Worm (Caenorhabditis elegans) whole organism, late embryonic: ENCODE results near the gene dnj-23.

Experiments used
- Y22D7AL.16 ChIP-seq: sonication (generic microtip); optimal IDR thresholded peaks from 2 replicates; lab custom pipeline; 2016; ENCODE audit warnings: missing genetic modification characterization, missing compliant biosample characterization
- ama-1 ChIP-seq: fragments of 150-350 bp; optimal IDR thresholded peaks from 2 replicates; lab custom pipeline; 2014
- elt-4 ChIP-seq: sonication (generic microtip); optimal IDR thresholded peaks from 2 replicates; lab custom pipeline; 2016; ENCODE audit warnings: missing genetic modification characterization, missing compliant biosample characterization
- hlh-30 ChIP-seq: sonication (generic microtip); optimal IDR thresholded peaks from 2 replicates; lab custom pipeline; 2017; ENCODE audit warnings: antibody characterized with exemption, missing genetic modification characterization, missing compliant biosample characterization; ENCODE audit not compliant: insufficient read depth
- nhr-11 ChIP-seq: fragments of 150-350 bp; optimal IDR thresholded peaks from 2 replicates; lab custom pipeline; 2014; ENCODE audit warnings: missing biosample characterization, missing genetic modification characterization
- npax-4 ChIP-seq: sonication (generic microtip); optimal IDR thresholded peaks from 2 replicates; lab custom pipeline; 2016; ENCODE audit warnings: missing genetic modification characterization, missing compliant biosample characterization
- pag-3 ChIP-seq: sonication (generic microtip); optimal IDR thresholded peaks from 2 replicates; lab custom pipeline; 2016; ENCODE audit warnings: missing compliant biosample characterization, missing genetic modification characterization, borderline replicate concordance
- pha-4 ChIP-seq: fragments of 150-350 bp; optimal IDR thresholded peaks from 2 replicates; lab custom pipeline; 2018; ENCODE audit warnings: missing biosample characterization, missing genetic modification reagents, missing genetic modification characterization
- rnt-1 ChIP-seq: sonication (generic microtip); optimal IDR thresholded peaks from 2 replicates; lab custom pipeline; 2016; ENCODE audit warnings: missing genetic modification characterization, missing compliant biosample characterization

DNA sequence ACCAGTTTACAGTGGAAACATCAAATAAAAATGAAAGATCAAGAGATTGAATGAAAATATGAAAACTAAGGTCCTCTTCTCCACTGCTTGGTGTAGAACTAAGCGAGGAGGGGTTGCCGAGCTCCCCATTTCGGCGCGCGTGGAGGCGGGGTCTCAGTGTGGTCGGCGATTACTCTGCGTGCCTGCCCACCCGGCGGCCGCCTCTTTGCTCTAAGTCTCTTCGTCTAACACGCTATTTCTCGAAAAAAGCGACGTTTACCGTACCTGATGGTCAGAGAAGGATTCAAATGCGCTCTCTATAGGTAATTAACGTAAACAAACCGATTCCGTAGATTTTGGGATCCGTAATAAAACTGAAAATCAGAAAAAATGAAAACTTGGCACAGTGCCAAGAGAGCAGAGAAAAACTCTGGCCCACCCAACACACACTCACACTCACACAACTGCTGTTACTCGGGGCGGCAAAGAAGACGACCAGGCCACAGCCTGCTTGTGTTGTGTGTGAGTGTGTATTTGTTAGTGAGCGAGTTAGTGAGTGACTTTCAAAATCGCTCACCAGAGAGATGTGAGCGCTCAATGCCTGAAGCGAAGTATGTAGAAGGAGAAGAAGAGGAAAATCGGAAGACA, 46.7 kb downstream of the dnj-23 start:
- TF ChIP-seq elt-4 (no peak), Y22D7AL.16 (tag; lab: Kevin White, UChicago) (no peak), nhr-11 (no peak), rnt-1 (tag; lab: Kevin White, UChicago) (peak; percentile 52), npax-4 (tag; lab: Kevin White, UChicago) (no peak), hlh-30 (tag; lab: Kevin White, UChicago) (no peak), pha-4 (tag; lab: Kevin White, UChicago) (no peak), pag-3 (tag; lab: Kevin White, UChicago) (no peak), ama-1 (no peak)
